Worm (Caenorhabditis elegans) whole organism, L4/young adult: ENCODE data around the gene col-80.

ENCODE experiments used
- W03F9.2 ChIP-seq: fragments of 150-350 bp; optimal IDR thresholded peaks from 2 replicates; lab custom pipeline; 2014; ENCODE audit warnings: missing biosample characterization, missing genetic modification characterization
- dao-5 ChIP-seq: sonication (generic microtip); optimal IDR thresholded peaks from 2 replicates; lab custom pipeline; 2016; ENCODE audit warnings: missing genotype, missing genetic modification characterization, moderate library complexity, missing compliant biosample characterization
- him-1 ChIP-seq: sonication (generic microtip); optimal IDR thresholded peaks from 2 replicates; lab custom pipeline; 2016; ENCODE audit warnings: missing genotype, missing genetic modification reagents, missing genetic modification characterization, missing compliant biosample characterization

DNA sequence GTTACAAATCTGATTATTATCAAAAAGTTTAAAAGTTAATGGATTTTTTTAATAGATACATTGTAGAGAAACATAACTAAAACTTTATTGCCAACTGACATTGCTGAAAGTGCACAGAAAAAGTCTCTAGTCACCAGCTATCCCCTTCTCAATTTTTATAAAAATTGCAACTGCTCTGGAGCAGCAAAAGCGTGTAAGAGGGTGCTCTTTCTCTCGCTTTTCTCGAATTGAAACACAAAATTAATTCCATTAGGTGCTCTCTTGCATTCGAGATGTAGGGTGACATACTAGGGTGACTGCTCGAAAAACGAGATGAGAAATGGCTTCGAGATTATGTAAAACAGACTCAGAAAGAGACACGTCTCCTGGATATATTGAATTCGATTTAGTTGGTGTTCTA, 26.4 kb upstream of the col-80 start:
- TF ChIP-seq dao-5 (tag; lab: Kevin White, UChicago) (no peak), him-1 (tag; lab: Kevin White, UChicago) (no peak), W03F9.2 (tag; lab: Kevin White, UChicago) (no peak)
